Worm (Caenorhabditis elegans) whole organism, L3 larva: ENCODE data around the gene srsx-27.

Source experiments
- ZK546.5 ChIP-seq: sonication (generic microtip); optimal IDR thresholded peaks from 2 replicates; lab custom pipeline; 2017; ENCODE audit warnings: missing biosample characterization, missing genetic modification characterization
- ama-1 ChIP-seq: fragments of 150-350 bp; optimal IDR thresholded peaks from 2 replicates; lab custom pipeline; 2018
- fkh-10 ChIP-seq: sonication (generic microtip); optimal IDR thresholded peaks from 2 replicates; lab custom pipeline; 2017; ENCODE audit warnings: missing biosample characterization, missing genetic modification reagents, missing genetic modification characterization
- lsy-12 ChIP-seq: sonication (generic microtip); optimal IDR thresholded peaks from 2 replicates; lab custom pipeline; 2016; ENCODE audit warnings: mild to moderate bottlenecking, missing genetic modification characterization, missing compliant biosample characterization
- mdl-1 ChIP-seq: fragments of 150-350 bp; optimal IDR thresholded peaks from 2 replicates; lab custom pipeline; 2014; ENCODE audit warnings: missing biosample characterization, missing genetic modification characterization
- nhr-76 ChIP-seq: fragments of 150-350 bp; sonication (generic microtip); optimal IDR thresholded peaks from 5 replicates; lab custom pipeline; 2014; ENCODE audit warnings: missing biosample characterization, missing genetic modification characterization
- nhr-77 ChIP-seq: fragments of 150-350 bp; optimal IDR thresholded peaks from 2 replicates; lab custom pipeline; 2014; ENCODE audit warnings: missing biosample characterization, missing genetic modification characterization
- pqm-1 ChIP-seq: fragments of 150-350 bp; optimal IDR thresholded peaks from 2 replicates; lab custom pipeline; 2017; ENCODE audit warnings: missing biosample characterization, missing genetic modification characterization, inconsistent platforms
- unc-39 ChIP-seq: sonication (generic microtip); optimal IDR thresholded peaks from 4 replicates; lab custom pipeline; 2017; ENCODE audit warnings: missing biosample characterization, missing genetic modification characterization
- unc-62 ChIP-seq: fragments of 150-350 bp; sonication (generic microtip); optimal IDR thresholded peaks from 4 replicates; lab custom pipeline; 2014; ENCODE audit warnings: missing biosample characterization, missing genetic modification reagents, missing genetic modification characterization
- ztf-4 ChIP-seq: fragments of 150-350 bp; optimal IDR thresholded peaks from 2 replicates; lab custom pipeline; 2014; ENCODE audit warnings: missing biosample characterization, missing genetic modification characterization

- no peak for TF ChIP-seq lsy-12 (tag; lab: Kevin White, UChicago)
- TF ChIP-seq unc-39 (tag; lab: Kevin White, UChicago): no peak
- no peak for TF ChIP-seq ZK546.5 (tag; lab: Kevin White, UChicago)
- TF ChIP-seq unc-62 (GFP tag; lab: Kevin White, UChicago): no peak
- TF ChIP-seq fkh-10: no peak
- no peak for TF ChIP-seq pqm-1 (tag; lab: Kevin White, UChicago)
- no peak for TF ChIP-seq nhr-77 (tag; lab: Kevin White, UChicago)
- TF ChIP-seq nhr-76 (tag; lab: Kevin White, UChicago): no peak
- no peak for TF ChIP-seq ztf-4 (tag; lab: Kevin White, UChicago)
- no peak for TF ChIP-seq ama-1 (lab: Kevin White, UChicago)
- TF ChIP-seq mdl-1 (tag; lab: Kevin White, UChicago): no peak
Measured at ce11 chrV:10130195-10130594, 19.6 kb upstream of the srsx-27 start, which contains the start of gene aos-1.
